Fruit fly (Drosophila melanogaster): ENCODE measurements around the gene unc.

The unc gene

dm6 chrX:21124176-21124575 is 7.5 kb upstream of the unc start (continued):
- TF ChIP-seq Aef1 (GFP tag; IDR thresholded peaks at IDR 0.05) (peak; percentile 63), CG4854 (GFP tag; optimal IDR thresholded peaks at IDR 0.05) (peak; percentile 41), rib (GFP tag; IDR thresholded peaks at IDR 0.05) (no peak), Nf-YB (GFP tag; optimal IDR thresholded peaks at IDR 0.05) (peak; percentile 51), CG13894 (tag; optimal IDR thresholded peaks at IDR 0.05) (no peak), wek (GFP tag; optimal IDR thresholded peaks at IDR 0.05) (no peak), al (GFP tag; IDR thresholded peaks at IDR 0.05) (peak; percentile 44), CG4617 (GFP tag; optimal IDR thresholded peaks at IDR 0.05; ENCODE audit: borderline replicate concordance) (no peak), p53 (GFP tag; optimal IDR thresholded peaks at IDR 0.05) (no peak), lab (GFP tag; optimal IDR thresholded peaks at IDR 0.05) (peak; percentile 68), CG4404 (GFP tag; IDR thresholded peaks at IDR 0.05) (peak; percentile 44), CG9437 (GFP tag; optimal IDR thresholded peaks at IDR 0.05) (peak; percentile 42), CG1233 (GFP tag; optimal IDR thresholded peaks at IDR 0.05) (peak; percentile 44), otp (GFP tag; IDR thresholded peaks at IDR 0.05) (peak; percentile 34; the same call in 1 of the 3 replicates), gcm (GFP tag; optimal IDR thresholded peaks at IDR 0.05) (no peak), Ets97D (GFP tag; optimal IDR thresholded peaks at IDR 0.05) (no peak), CG16779 (GFP tag; IDR thresholded peaks at IDR 0.05) (no peak), CoRest (tag; optimal IDR thresholded peaks at IDR 0.05) (peak; percentile 81), Camta (GFP tag; optimal IDR thresholded peaks at IDR 0.05) (peak; percentile 50), CG6175 (GFP tag; IDR thresholded peaks at IDR 0.05) (0 out of 3 replicates have a peak, but pooled peaks have one; percentile 18), onecut (GFP tag; IDR thresholded peaks at IDR 0.05) (0 out of 2 replicates have a peak, but pooled peaks have one; percentile 34), CG6813 (GFP tag; optimal IDR thresholded peaks at IDR 0.05) (peak; percentile 39), Bteb2 (GFP tag; optimal IDR thresholded peaks at IDR 0.05) (peak; percentile 30), CG1832 (GFP tag; optimal IDR thresholded peaks at IDR 0.05) (no peak), CG2129 (GFP tag; IDR thresholded peaks at IDR 0.05; ENCODE audit: partially characterized antibody) (no peak), btn (GFP tag; optimal IDR thresholded peaks at IDR 0.05) (no peak), Myb (GFP tag; optimal IDR thresholded peaks at IDR 0.05) (no peak), CG15011 (GFP tag; optimal IDR thresholded peaks at IDR 0.05) (peak; percentile 27), CG10321 (GFP tag; IDR thresholded peaks at IDR 0.05) (no peak), kah (GFP tag; optimal IDR thresholded peaks at IDR 0.05) (peak; percentile 7), Hsf (GFP tag; optimal IDR thresholded peaks at IDR 0.05) (peak; percentile 75), CG6689 (GFP tag; IDR thresholded peaks at IDR 0.05) (peak; percentile 75), CG10209 (GFP tag; optimal IDR thresholded peaks at IDR 0.05) (peak; percentile 55), HLH54F (GFP tag; optimal IDR thresholded peaks at IDR 0.05) (peak; percentile 22), ara (GFP tag; IDR thresholded peaks at IDR 0.05) (peak; percentile 68), Abd-B (GFP tag; optimal IDR thresholded peaks at IDR 0.05) (peak; percentile 59), Rfx (GFP tag; IDR thresholded peaks at IDR 0.05) (peak; percentile 80), ranshi (GFP tag; IDR thresholded peaks at IDR 0.05) (peak; percentile 65; the same call in 1 of the 2 replicates), vnd (GFP tag; IDR thresholded peaks at IDR 0.05; ENCODE audit: partially characterized antibody) (no peak), bcd (GFP tag; optimal IDR thresholded peaks at IDR 0.05) (peak; percentile 61), sd (tag; optimal IDR thresholded peaks at IDR 0.05) (no peak), CG10147 (GFP tag; optimal IDR thresholded peaks at IDR 0.05) (peak; percentile 64), NC2α (GFP tag; optimal IDR thresholded peaks at IDR 0.05) (no peak), CG1602 (GFP tag; optimal IDR thresholded peaks at IDR 0.05) (peak; percentile 56), cad (GFP tag; optimal IDR thresholded peaks at IDR 0.05) (no peak), Neu2 (GFP tag; optimal IDR thresholded peaks at IDR 0.05; ENCODE audit: borderline replicate concordance) (no peak), CG9609 (GFP tag; optimal IDR thresholded peaks at IDR 0.05) (peak; percentile 30), CkIIα-i1 (GFP tag; IDR thresholded peaks at IDR 0.05) (no peak), her (GFP tag; optimal IDR thresholded peaks at IDR 0.05) (no peak), gcm2 (GFP tag; optimal IDR thresholded peaks at IDR 0.05) (peak; percentile 33), hkb (optimal IDR thresholded peaks at IDR 0.05) (no peak), hkb (GFP tag; IDR thresholded peaks at IDR 0.05) (peak; percentile 70)

Measured in whole organism, embryonic.